Worm (Caenorhabditis elegans) whole organism, young adult: ENCODE measurements around the gene T21E8.6.

Source experiments
- B0261.1 ChIP-seq: sonication (generic microtip); optimal IDR thresholded peaks from 2 replicates; lab custom pipeline; 2016; ENCODE audit warnings: mild to moderate bottlenecking, missing genetic modification characterization, moderate library complexity, missing compliant biosample characterization
- C17E4.6 ChIP-seq: fragments of 200-800 bp; sonication (Bioruptor generic); IDR thresholded peaks from 2 replicates; pipeline ENCODE4 v1.3.6; 2022; ENCODE audit warnings: missing genetic modification reagents, missing genetic modification characterization, missing compliant biosample characterization
- F10E7.11 ChIP-seq: sonication (generic microtip); optimal IDR thresholded peaks from 2 replicates; lab custom pipeline; 2017; ENCODE audit warnings: mild to moderate bottlenecking, missing genetic modification characterization, moderate library complexity, missing compliant biosample characterization
- F22D6.2 ChIP-seq: sonication (generic microtip); optimal IDR thresholded peaks from 2 replicates; lab custom pipeline; 2016; ENCODE audit warnings: mild to moderate bottlenecking, missing genetic modification characterization, missing compliant biosample characterization
- F37B4.10 ChIP-seq: fragments of 200-800 bp; sonication (Bioruptor generic); IDR thresholded peaks from 2 replicates; pipeline ENCODE4 v1.3.6; 2022; ENCODE audit warnings: missing genetic modification characterization, missing compliant biosample characterization
- F57A8.1 ChIP-seq: fragments of 200-800 bp; sonication (Bioruptor generic); optimal IDR thresholded peaks from 2 replicates; lab custom pipeline; 2018; ENCODE audit warnings: mild to moderate bottlenecking, missing genetic modification characterization, moderate library complexity, missing compliant biosample characterization
- F57C9.4 ChIP-seq: sonication (generic microtip); optimal IDR thresholded peaks from 2 replicates; lab custom pipeline; 2017; ENCODE audit warnings: mild to moderate bottlenecking, missing genetic modification characterization, missing compliant biosample characterization
- ZK185.1 ChIP-seq: sonication (generic microtip); optimal IDR thresholded peaks from 2 replicates; lab custom pipeline; 2016; ENCODE audit warnings: mild to moderate bottlenecking, missing genetic modification characterization, missing compliant biosample characterization; ENCODE audit not compliant: poor library complexity, severe bottlenecking
- aptf-2 ChIP-seq: fragments of 200-800 bp; sonication (Bioruptor generic); conservative IDR thresholded peaks from 2 replicates; pipeline ENCODE4 v1.3.6; 2022; ENCODE audit warnings: missing genetic modification reagents, missing genetic modification characterization, missing compliant biosample characterization
- aptf-3 ChIP-seq: fragments of 200-800 bp; sonication (Bioruptor generic); IDR thresholded peaks from 2 replicates; pipeline ENCODE4 v1.3.6; 2022; ENCODE audit warnings: missing genetic modification characterization, missing compliant biosample characterization
- attf-3 ChIP-seq: fragments of 200-800 bp; sonication (Bioruptor generic); conservative IDR thresholded peaks from 2 replicates; pipeline ENCODE4 v1.3.6; 2022; ENCODE audit warnings: missing genetic modification reagents, missing genetic modification characterization, missing compliant biosample characterization
- attf-5 ChIP-seq: fragments of 200-800 bp; sonication (Bioruptor generic); optimal IDR thresholded peaks from 2 replicates; lab custom pipeline; 2018; ENCODE audit warnings: mild to moderate bottlenecking, missing genetic modification characterization, missing compliant biosample characterization
- bed-2 ChIP-seq: fragments of 200-800 bp; sonication (Bioruptor generic); IDR thresholded peaks from 2 replicates; pipeline ENCODE4 v1.3.6; 2022; ENCODE audit warnings: missing genetic modification reagents, missing genetic modification characterization, missing compliant biosample characterization
- dpff-1 ChIP-seq: sonication (generic microtip); optimal IDR thresholded peaks from 2 replicates; lab custom pipeline; 2017; ENCODE audit warnings: mild to moderate bottlenecking, missing genetic modification characterization, missing compliant biosample characterization
- dpl-1 ChIP-seq: fragments of 150-350 bp; optimal IDR thresholded peaks from 2 replicates; lab custom pipeline; 2014; ENCODE audit warnings: missing biosample characterization, missing genetic modification reagents, missing genetic modification characterization
- ekl-4 ChIP-seq: fragments of 200-800 bp; sonication (Bioruptor generic); IDR thresholded peaks from 2 replicates; pipeline ENCODE4 v1.3.6; 2022; ENCODE audit warnings: missing genetic modification reagents, missing genetic modification characterization, missing compliant biosample characterization
- hlh-26 ChIP-seq: fragments of 200-800 bp; sonication (Bioruptor generic); conservative IDR thresholded peaks from 2 replicates; pipeline ENCODE4 v1.3.6; 2022; ENCODE audit warnings: missing genetic modification reagents, missing genetic modification characterization, missing compliant biosample characterization
- hmg-1.2 ChIP-seq: fragments of 200-800 bp; sonication (Bioruptor generic); IDR thresholded peaks from 2 replicates; pipeline ENCODE4 v1.3.6; 2022; ENCODE audit warnings: missing genetic modification reagents, missing genetic modification characterization, missing compliant biosample characterization
- lag-1 ChIP-seq: fragments of 200-800 bp; sonication (Bioruptor generic); IDR thresholded peaks from 2 replicates; pipeline ENCODE4 v1.3.6; 2022; ENCODE audit warnings: missing genetic modification reagents, missing genetic modification characterization, missing compliant biosample characterization
- lin-35 ChIP-seq, 3 experiments: fragments of 150-350 bp in 2 of 3; sonication (generic microtip) in 1 of 3; optimal IDR thresholded peaks; 2 replicates each; lab custom pipeline; 2014 to 2018; ENCODE audit warnings: missing biosample characterization in 3 of 3, missing genetic modification characterization in 3 of 3, missing genetic modification reagents in 3 of 3
- lir-1 ChIP-seq: fragments of 200-800 bp; sonication (Bioruptor generic); conservative IDR thresholded peaks from 2 replicates; pipeline ENCODE4 v1.3.6; 2022; ENCODE audit warnings: missing genetic modification reagents, missing genetic modification characterization, missing compliant biosample characterization
- lsy-27 ChIP-seq: sonication (generic microtip); optimal IDR thresholded peaks from 2 replicates; lab custom pipeline; 2017; ENCODE audit warnings: missing genetic modification characterization, mild to moderate bottlenecking, missing compliant biosample characterization, antibody characterized with exemption, missing genotype, borderline replicate concordance; ENCODE audit not compliant: insufficient read depth
- madf-10 ChIP-seq: sonication (generic microtip); optimal IDR thresholded peaks from 2 replicates; lab custom pipeline; 2016; ENCODE audit warnings: mild to moderate bottlenecking, missing genetic modification characterization, missing compliant biosample characterization
- mxl-1 ChIP-seq: sonication (generic microtip); optimal IDR thresholded peaks from 2 replicates; lab custom pipeline; 2016; ENCODE audit warnings: missing genetic modification characterization, missing compliant biosample characterization
- nfya-1 ChIP-seq: sonication (generic microtip); optimal IDR thresholded peaks from 2 replicates; lab custom pipeline; 2017; ENCODE audit warnings: antibody characterized with exemption, missing compliant biosample characterization, missing genetic modification characterization, borderline replicate concordance; ENCODE audit not compliant: insufficient read depth
- nfya-2 ChIP-seq: fragments of 200-800 bp; sonication (Bioruptor generic); IDR thresholded peaks from 2 replicates; pipeline ENCODE4 v1.3.6; 2022; ENCODE audit warnings: missing genetic modification reagents, missing genetic modification characterization, missing compliant biosample characterization
- nhr-120 ChIP-seq: fragments of 200-800 bp; sonication (Bioruptor generic); IDR thresholded peaks from 2 replicates; pipeline ENCODE4 v1.3.6; 2022; ENCODE audit warnings: missing genetic modification characterization, missing compliant biosample characterization
- rcor-1 ChIP-seq: fragments of 200-800 bp; sonication (Bioruptor generic); IDR thresholded peaks from 2 replicates; pipeline ENCODE4 v1.3.6; 2022; ENCODE audit warnings: missing genetic modification reagents, missing genetic modification characterization, missing compliant biosample characterization
- snpc-1.3 ChIP-seq: sonication (generic microtip); optimal IDR thresholded peaks from 2 replicates; lab custom pipeline; 2017; ENCODE audit warnings: missing genetic modification characterization, mild to moderate bottlenecking, missing compliant biosample characterization, antibody characterized with exemption, moderate library complexity, missing genotype, missing genetic modification reagents; ENCODE audit not compliant: insufficient read depth
- unc-130 ChIP-seq: sonication (generic microtip); optimal IDR thresholded peaks from 2 replicates; lab custom pipeline; 2016; ENCODE audit warnings: missing genetic modification reagents, missing genetic modification characterization, missing compliant biosample characterization
- zim-3 ChIP-seq: sonication (generic microtip); optimal IDR thresholded peaks from 2 replicates; lab custom pipeline; 2017; ENCODE audit warnings: mild to moderate bottlenecking, missing genetic modification characterization, moderate library complexity, missing compliant biosample characterization
- ztf-28 ChIP-seq: fragments of 200-800 bp; sonication (Bioruptor generic); IDR thresholded peaks from 2 replicates; pipeline ENCODE4 v1.3.6; 2022; ENCODE audit warnings: missing genetic modification reagents, missing genetic modification characterization, missing compliant biosample characterization

The T21E8.6 gene

DNA sequence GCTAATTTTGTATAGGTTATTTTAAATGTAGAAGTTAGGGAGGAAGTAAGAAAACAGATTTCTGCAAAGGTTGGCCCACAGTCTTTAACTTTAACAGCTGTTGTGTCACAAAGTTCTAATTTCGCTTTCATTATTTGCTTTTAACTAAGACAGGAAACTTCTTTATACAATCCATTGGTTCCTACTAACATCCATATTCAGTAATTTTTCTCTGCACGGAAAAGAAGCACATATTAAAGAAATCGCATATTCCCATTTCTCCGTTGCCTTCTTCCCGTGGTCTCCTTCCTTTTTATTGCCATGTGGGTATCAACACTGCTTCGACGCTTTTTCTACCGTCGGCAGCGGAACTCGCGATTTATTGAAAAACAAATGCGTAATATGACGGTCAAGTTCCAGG is at the start of gene T21E8.6:
Gene T21E8.6, plus strand, starts transcription at position 301 of the 400 bp plus-strand sequence.
- TF ChIP-seq dpl-1 (GFP tag; lab: Kevin White, UChicago) (no peak), aptf-3 (no peak), mxl-1 (no peak), unc-130 (GFP tag; lab: Kevin White, UChicago) (no peak), aptf-2 (no peak), snpc-1.3 (no peak), rcor-1 (GFP tag; lab: Robert Waterston, UW) (no peak), lir-1 (no peak), dpff-1 (tag; lab: Kevin White, UChicago) (no peak), F37B4.10 (GFP tag; lab: Robert Waterston, UW) (no peak), bed-2 (GFP tag; lab: Robert Waterston, UW) (no peak), F57C9.4 (tag; lab: Kevin White, UChicago) (no peak), nfya-1 (tag; lab: Kevin White, UChicago) (no peak), hlh-26 (GFP tag; lab: Robert Waterston, UW) (no peak), lin-35 (GFP tag; optimal IDR thresholded peaks at IDR 0.05; lab: Kevin White, UChicago) (no peak), F22D6.2 (tag; lab: Kevin White, UChicago) (no peak), ekl-4 (GFP tag; lab: Robert Waterston, UW) (no peak), lsy-27 (tag; lab: Kevin White, UChicago) (no peak), zim-3 (tag; lab: Kevin White, UChicago) (no peak)

ce11 chrX:10834568-10834967 is 47.5 kb upstream of the T21E8.6 start:
- TF ChIP-seq attf-5 (GFP tag; lab: Kevin White, UChicago): no peak
- TF ChIP-seq ztf-28: no peak
- TF ChIP-seq ZK185.1 (tag; lab: Kevin White, UChicago): no peak
- TF ChIP-seq F37B4.10 (GFP tag; lab: Robert Waterston, UW): no peak
- no peak for TF ChIP-seq B0261.1

ce11 chrX:10837609-10838008 is 44.5 kb upstream of the T21E8.6 start:
- TF ChIP-seq attf-3 (GFP tag; lab: Robert Waterston, UW) (no peak), hmg-1.2 (GFP tag; lab: Robert Waterston, UW) (no peak), lsy-27 (tag; lab: Kevin White, UChicago) (no peak), F22D6.2 (tag; lab: Kevin White, UChicago) (no peak), F10E7.11 (tag; lab: Kevin White, UChicago) (no peak), madf-10 (tag; lab: Kevin White, UChicago) (no peak), nfya-2 (GFP tag; lab: Robert Waterston, UW) (no peak)

DNA sequence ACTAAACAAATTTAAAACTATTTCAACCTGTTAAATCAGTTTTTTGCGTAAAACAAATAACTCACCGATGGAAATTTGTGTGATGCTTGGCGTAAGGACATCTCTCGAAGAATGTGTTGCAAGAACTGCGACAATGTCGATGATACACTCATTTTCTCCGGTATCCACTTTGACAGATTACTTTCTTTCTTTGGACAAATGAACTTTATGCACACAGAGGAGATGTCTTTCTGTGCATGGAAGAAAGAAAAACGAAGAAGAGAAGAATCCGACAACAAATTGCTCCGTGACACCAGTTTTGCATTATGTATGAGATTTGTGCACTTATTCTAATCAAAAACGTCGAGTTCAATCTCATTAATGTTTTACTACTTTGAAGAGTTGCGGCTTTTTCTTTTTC is 43.5 kb upstream of the T21E8.6 start, which contains the start of gene plc-1:
Gene plc-1, minus strand, starts transcription at position 101 of the 400 bp plus-strand sequence.
- TF ChIP-seq attf-5 (GFP tag; lab: Kevin White, UChicago): no peak
- no peak for TF ChIP-seq F57A8.1
- TF ChIP-seq attf-3 (GFP tag; lab: Robert Waterston, UW): no peak

DNA sequence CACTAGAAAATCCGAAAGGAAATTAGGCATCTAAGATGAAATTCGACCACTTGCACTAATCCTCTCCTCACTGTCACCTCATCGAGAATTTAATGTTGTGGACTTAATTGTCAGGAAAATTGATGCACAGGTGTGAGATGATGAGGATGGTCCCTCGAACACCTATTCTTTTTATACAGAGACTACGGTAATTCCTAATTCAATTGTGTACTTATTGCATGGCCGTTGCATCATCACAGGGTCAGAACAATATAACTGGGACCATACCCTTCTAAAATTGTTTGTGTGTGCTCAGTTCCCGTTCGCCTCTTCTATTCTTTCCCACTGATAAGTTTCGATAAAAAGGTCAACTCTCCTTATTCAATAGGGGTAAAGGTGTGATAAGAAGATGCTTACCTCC is 37.9 kb upstream of the T21E8.6 start:
- no peak for TF ChIP-seq lag-1 (GFP tag; lab: Robert Waterston, UW)
- TF ChIP-seq F57A8.1: no peak
- TF ChIP-seq nhr-120: no peak
- TF ChIP-seq C17E4.6 (GFP tag; lab: Robert Waterston, UW): no peak
